Fruit fly (Drosophila melanogaster) whole organism: Measurements from ENCODE around the gene CG6966.

Source experiments
- CG8478 ChIP-seq: fragments of >200 bp; optimal IDR thresholded peaks from 2 replicates; lab custom pipeline; 2018; ENCODE audit warnings: inconsistent platforms
- psq ChIP-seq: fragments of >200 bp; optimal IDR thresholded peaks from 2 replicates; lab custom pipeline; 2017

dm6 chr3R:15117765-15118164, 22.3 kb upstream of the CG6966 start:
- TF ChIP-seq psq (lab: Kevin White, UChicago) (no peak), CG8478 (lab: Kevin White, UChicago) (no peak)
